Fruit fly (Drosophila melanogaster) whole organism, prepupa: Measurements from ENCODE around the gene CG17440.

ENCODE experiments used
- CG4318 ChIP-seq: fragments of 200-800 bp; sonication (Bioruptor generic); optimal IDR thresholded peaks from 3 replicates; lab custom pipeline; 2017; ENCODE audit warnings: missing biosample characterization, mild to moderate bottlenecking, missing genetic modification characterization
- Eip93F ChIP-seq: fragments of 200-800 bp; sonication (Bioruptor generic); optimal IDR thresholded peaks from 2 replicates; lab custom pipeline; 2016; ENCODE audit warnings: missing biosample characterization, mild to moderate bottlenecking, missing genetic modification characterization
- Hr38 ChIP-seq: sonication (Bioruptor generic); optimal IDR thresholded peaks from 2 replicates; lab custom pipeline; 2016; ENCODE audit warnings: missing biosample characterization, missing genetic modification characterization
- Sox102F ChIP-seq: fragments of 200-800 bp; sonication (Bioruptor generic); optimal IDR thresholded peaks from 2 replicates; lab custom pipeline; 2016; ENCODE audit warnings: missing biosample characterization, mild to moderate bottlenecking, missing genetic modification characterization
- acj6 ChIP-seq: fragments of 200-800 bp; sonication (Bioruptor generic); optimal IDR thresholded peaks from 3 replicates; lab custom pipeline; 2016; ENCODE audit warnings: missing biosample characterization, missing genetic modification characterization
- pdm3 ChIP-seq: fragments of 200-800 bp; sonication (Bioruptor generic); optimal IDR thresholded peaks from 3 replicates; lab custom pipeline; 2016; ENCODE audit warnings: missing biosample characterization, missing genetic modification characterization

DNA sequence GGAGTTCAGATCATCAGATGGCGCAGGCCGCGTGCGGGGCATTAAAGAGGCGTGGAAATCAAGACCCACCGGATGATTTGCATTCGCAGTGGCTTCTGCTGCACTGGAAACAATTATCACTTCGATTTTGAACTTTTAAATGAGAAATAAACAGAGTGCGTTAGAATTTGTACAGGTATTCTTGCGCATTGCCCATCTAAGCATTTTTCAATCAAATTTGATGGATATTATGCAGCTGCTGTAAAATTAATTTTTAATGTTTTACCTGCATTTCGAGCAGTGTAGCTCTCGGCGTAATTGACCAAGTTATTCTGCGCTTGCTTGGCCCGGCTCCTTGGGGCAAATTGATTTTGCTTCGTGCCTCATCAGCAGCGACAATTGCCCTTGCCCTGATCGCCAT lies 47.4 kb upstream of the CG17440 start:
- no peak for TF ChIP-seq Hr38 (GFP tag; lab: Kevin White, UChicago)
- no peak for TF ChIP-seq CG4318
- peak; percentile 14 for TF ChIP-seq Sox102F
- no peak for TF ChIP-seq Eip93F (GFP tag; lab: Kevin White, UChicago)
- TF ChIP-seq pdm3 (GFP tag; lab: Kevin White, UChicago) = peak; percentile 10
- TF ChIP-seq acj6 (GFP tag; lab: Kevin White, UChicago) = no peak
